Worm (Caenorhabditis elegans) whole organism, mixed stage, embryonic: ENCODE measurements around the gene T04C9.3.
A peak's percentile ranks its signal among the peaks of the same experiment; 100 is the strongest.

Source experiments
- blmp-1 ChIP-seq: fragments of 150-350 bp; optimal IDR thresholded peaks from 2 replicates; lab custom pipeline; 2014; ENCODE audit warnings: missing biosample characterization, missing genetic modification characterization
- ceh-39 ChIP-seq: fragments of 150-350 bp; optimal IDR thresholded peaks from 2 replicates; lab custom pipeline; 2014; ENCODE audit warnings: missing biosample characterization, missing genetic modification characterization
- ceh-43 ChIP-seq: fragments of 200-800 bp; sonication (Bioruptor generic); optimal IDR thresholded peaks from 2 replicates; lab custom pipeline; 2018; ENCODE audit warnings: mild to moderate bottlenecking, missing genetic modification characterization, moderate library complexity, missing compliant biosample characterization
- ceh-83 ChIP-seq: fragments of 200-800 bp; sonication (Bioruptor generic); optimal IDR thresholded peaks from 2 replicates; lab custom pipeline; 2018; ENCODE audit warnings: mild to moderate bottlenecking, missing genetic modification characterization, missing compliant biosample characterization
- ces-1 ChIP-seq: fragments of 150-350 bp; optimal IDR thresholded peaks from 2 replicates; lab custom pipeline; 2014; ENCODE audit warnings: missing biosample characterization, missing genetic modification reagents, missing genetic modification characterization
- cnd-1 ChIP-seq: fragments of 200-800 bp; sonication (Bioruptor generic); optimal IDR thresholded peaks from 2 replicates; lab custom pipeline; 2018; ENCODE audit warnings: mild to moderate bottlenecking, missing genetic modification characterization, missing compliant biosample characterization
- elt-1 ChIP-seq: sonication (generic microtip); optimal IDR thresholded peaks from 2 replicates; lab custom pipeline; 2017; ENCODE audit warnings: missing genetic modification characterization, mild to moderate bottlenecking, missing compliant biosample characterization, antibody characterized with exemption, moderate library complexity, borderline replicate concordance; ENCODE audit not compliant: insufficient read depth
- elt-3 ChIP-seq: fragments of 150-350 bp; optimal IDR thresholded peaks from 2 replicates; lab custom pipeline; 2014; ENCODE audit warnings: missing biosample characterization, missing genetic modification characterization
- ham-2 ChIP-seq: fragments of 200-800 bp; sonication (Bioruptor generic); optimal IDR thresholded peaks from 2 replicates; lab custom pipeline; 2018; ENCODE audit warnings: mild to moderate bottlenecking, missing genetic modification characterization, missing compliant biosample characterization
- hlh-1 ChIP-seq: fragments of 150-350 bp; optimal IDR thresholded peaks from 2 replicates; lab custom pipeline; 2014; ENCODE audit warnings: missing biosample characterization, missing genetic modification reagents, missing genetic modification characterization
- lin-13 ChIP-seq: fragments of 150-350 bp; optimal IDR thresholded peaks from 2 replicates; lab custom pipeline; 2014; ENCODE audit warnings: missing biosample characterization, missing genetic modification characterization
- lin-32 ChIP-seq: fragments of 200-800 bp; sonication (Bioruptor generic); optimal IDR thresholded peaks from 2 replicates; lab custom pipeline; 2018; ENCODE audit warnings: mild to moderate bottlenecking, missing genetic modification characterization, missing compliant biosample characterization
- lsy-2 ChIP-seq: fragments of 150-350 bp; optimal IDR thresholded peaks from 2 replicates; lab custom pipeline; 2014; ENCODE audit warnings: missing biosample characterization, missing genetic modification characterization
- mab-5 ChIP-seq: fragments of 150-350 bp; optimal IDR thresholded peaks from 2 replicates; lab custom pipeline; 2014; ENCODE audit warnings: missing biosample characterization, missing genetic modification characterization
- mep-1 ChIP-seq: fragments of 150-350 bp; optimal IDR thresholded peaks from 2 replicates; lab custom pipeline; 2017; ENCODE audit warnings: missing biosample characterization, missing genetic modification reagents, missing genetic modification characterization, inconsistent platforms
- mls-2 ChIP-seq: sonication (generic microtip); optimal IDR thresholded peaks from 2 replicates; lab custom pipeline; 2016; ENCODE audit warnings: mild to moderate bottlenecking, missing genetic modification characterization, moderate library complexity, missing compliant biosample characterization
- nhr-12 ChIP-seq: fragments of 150-350 bp; optimal IDR thresholded peaks from 2 replicates; lab custom pipeline; 2014; ENCODE audit warnings: missing biosample characterization, missing genetic modification characterization
- nhr-28 ChIP-seq: fragments of 150-350 bp; optimal IDR thresholded peaks from 2 replicates; lab custom pipeline; 2014; ENCODE audit warnings: missing biosample characterization, missing genetic modification characterization
- nhr-76 ChIP-seq: sonication (generic microtip); optimal IDR thresholded peaks from 2 replicates; lab custom pipeline; 2017; ENCODE audit warnings: missing biosample characterization, missing genetic modification characterization
- pha-4 ChIP-seq: fragments of 150-350 bp; optimal IDR thresholded peaks from 2 replicates; lab custom pipeline; 2018; ENCODE audit warnings: missing biosample characterization, missing genetic modification reagents, missing genetic modification characterization
- sem-2 ChIP-seq: fragments of 200-800 bp; sonication (Bioruptor generic); optimal IDR thresholded peaks from 2 replicates; lab custom pipeline; 2018; ENCODE audit warnings: mild to moderate bottlenecking, missing genetic modification characterization, missing compliant biosample characterization
- snpc-4 ChIP-seq: fragments of 150-350 bp; optimal IDR thresholded peaks from 2 replicates; lab custom pipeline; 2014; ENCODE audit warnings: missing biosample characterization, missing genetic modification characterization
- sptf-1 ChIP-seq: sonication (generic microtip); optimal IDR thresholded peaks from 2 replicates; lab custom pipeline; 2017; ENCODE audit warnings: mild to moderate bottlenecking, missing genetic modification characterization, moderate library complexity, missing compliant biosample characterization
- tbx-8 ChIP-seq: fragments of 200-800 bp; sonication (Bioruptor generic); optimal IDR thresholded peaks from 2 replicates; lab custom pipeline; 2018; ENCODE audit warnings: mild to moderate bottlenecking, missing genetic modification characterization, moderate library complexity, missing compliant biosample characterization
- unc-120 ChIP-seq: sonication (generic microtip); optimal IDR thresholded peaks from 2 replicates; lab custom pipeline; 2017; ENCODE audit warnings: missing genetic modification characterization, missing compliant biosample characterization; ENCODE audit not compliant: poor library complexity, severe bottlenecking
- unc-62 ChIP-seq: fragments of 150-350 bp; optimal IDR thresholded peaks from 2 replicates; lab custom pipeline; 2014; ENCODE audit warnings: missing biosample characterization, missing genetic modification reagents, missing genetic modification characterization
- ztf-11 ChIP-seq: fragments of 150-350 bp; optimal IDR thresholded peaks from 2 replicates; lab custom pipeline; 2014; ENCODE audit warnings: missing biosample characterization, missing genetic modification characterization

Gene T04C9.3

DNA sequence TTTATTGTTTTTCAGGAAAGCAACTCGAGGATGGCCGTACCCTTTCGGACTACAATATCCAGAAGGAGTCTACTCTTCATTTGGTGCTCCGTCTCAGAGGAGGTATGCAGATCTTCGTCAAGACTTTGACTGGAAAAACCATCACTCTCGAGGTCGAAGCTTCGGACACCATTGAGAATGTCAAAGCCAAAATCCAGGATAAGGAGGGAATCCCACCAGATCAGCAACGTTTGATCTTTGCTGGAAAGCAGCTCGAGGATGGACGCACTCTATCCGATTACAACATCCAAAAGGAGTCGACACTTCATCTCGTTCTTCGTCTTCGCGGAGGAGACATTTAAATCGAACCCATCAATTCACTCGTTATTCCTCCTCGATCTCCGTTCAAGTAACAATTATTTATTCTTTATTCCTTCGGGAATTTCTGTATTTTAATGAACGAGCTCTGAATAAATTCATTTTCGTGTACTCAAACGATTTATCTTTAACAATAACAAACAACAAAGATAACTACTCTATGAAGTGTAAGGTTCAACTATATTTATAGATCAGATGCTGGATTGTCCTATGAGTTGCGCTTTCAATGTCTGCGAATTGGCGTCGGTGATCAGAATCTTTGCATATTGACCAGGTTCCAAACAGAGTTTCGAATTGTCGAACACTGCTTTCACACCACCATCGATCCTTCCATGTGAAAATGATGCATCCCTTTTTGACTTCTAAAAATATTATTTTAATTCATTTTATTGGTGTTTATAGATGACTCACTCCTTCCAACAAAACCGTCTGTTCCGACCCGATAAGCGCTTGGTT lies 41.9 kb upstream of the T04C9.3 start:
- TF ChIP-seq lin-32 (peak; percentile 3), pha-4 (tag; lab: Kevin White, UChicago) (no peak), snpc-4 (tag; lab: Kevin White, UChicago) (no peak), mab-5 (no peak), ceh-83 (GFP tag; lab: Kevin White, UChicago) (peak; percentile 78), hlh-1 (no peak), sptf-1 (tag; lab: Kevin White, UChicago) (no peak), tbx-8 (no peak), elt-3 (tag; lab: Kevin White, UChicago) (no peak), ztf-11 (no peak), mls-2 (tag; lab: Kevin White, UChicago) (no peak)

DNA sequence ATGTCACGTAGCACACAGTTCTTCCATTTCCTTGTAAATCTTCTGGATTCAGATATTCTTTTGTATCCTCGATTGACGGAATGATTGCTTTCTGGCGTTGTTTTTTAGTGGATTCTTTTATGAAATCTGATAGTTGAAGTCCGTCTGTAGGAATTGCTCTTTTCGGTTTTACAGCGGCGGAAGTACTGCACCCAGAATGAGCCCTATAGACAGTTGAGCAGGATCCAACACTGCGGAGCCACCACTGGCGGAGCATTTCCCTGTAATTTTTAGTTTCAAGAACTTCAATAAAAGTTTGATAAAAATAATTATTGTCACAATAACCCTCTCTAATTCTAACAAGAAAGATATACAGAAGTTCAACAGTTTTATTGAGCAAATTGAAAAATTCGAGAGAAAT lies 39.6 kb upstream of the T04C9.3 start, which contains the start of gene F25B5.5:
TSS of gene F25B5.5 (minus strand) at position 260 of the 400 bp plus-strand sequence.
- no peak for TF ChIP-seq tbx-8
- no peak for TF ChIP-seq nhr-76 (tag; lab: Kevin White, UChicago)
- TF ChIP-seq ceh-83 (GFP tag; lab: Kevin White, UChicago), result no peak
- no peak for TF ChIP-seq lsy-2

DNA sequence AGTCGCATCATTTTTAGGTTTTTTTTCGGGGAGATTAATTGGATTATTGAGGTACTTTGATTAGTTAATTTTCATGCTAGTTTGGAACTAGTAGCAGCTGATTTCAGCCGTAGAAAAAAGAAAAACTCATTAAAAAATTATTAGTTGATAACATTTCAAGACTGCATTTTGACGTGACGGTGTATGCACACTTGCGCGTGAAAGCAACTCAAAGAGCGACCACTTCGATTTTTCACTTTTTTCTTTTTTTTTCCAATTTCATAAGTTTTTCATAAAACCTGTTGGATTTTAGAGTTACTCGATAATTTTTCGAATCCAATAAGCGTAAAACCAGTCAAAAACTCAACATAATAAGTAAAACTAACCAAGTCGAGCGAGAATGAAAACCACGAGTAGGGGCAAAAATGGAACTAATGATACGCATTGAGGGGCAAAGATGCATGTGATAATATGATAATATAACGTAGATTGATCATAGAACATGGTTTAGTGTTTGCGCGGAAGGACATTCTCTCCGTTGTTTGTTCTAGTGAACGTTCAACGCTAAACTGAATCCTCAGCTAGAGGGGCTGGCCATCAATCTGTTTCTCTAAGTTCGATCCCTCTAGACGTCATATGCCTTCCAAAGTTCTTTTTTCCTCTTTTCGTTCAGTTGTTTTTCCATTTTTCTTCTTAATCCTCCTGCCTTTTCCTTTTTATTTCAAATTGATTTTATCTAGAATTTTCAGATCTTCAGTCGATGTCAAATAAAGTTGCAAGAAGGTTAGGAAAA lies 37.1 kb upstream of the T04C9.3 start, which contains the start of the genes F25B5.6 and F25B5.3:
TSS of gene F25B5.6 (minus strand) at position 572 of the 772 bp plus-strand sequence.
TSS of gene F25B5.3 (plus strand) at position 722 of the 772 bp plus-strand sequence.
- TF ChIP-seq blmp-1 (tag; lab: Kevin White, UChicago), result no peak
- TF ChIP-seq tbx-8, result no peak
- no peak for TF ChIP-seq nhr-28
- peak; percentile 51 for TF ChIP-seq ces-1 (GFP tag; lab: Kevin White, UChicago)

DNA sequence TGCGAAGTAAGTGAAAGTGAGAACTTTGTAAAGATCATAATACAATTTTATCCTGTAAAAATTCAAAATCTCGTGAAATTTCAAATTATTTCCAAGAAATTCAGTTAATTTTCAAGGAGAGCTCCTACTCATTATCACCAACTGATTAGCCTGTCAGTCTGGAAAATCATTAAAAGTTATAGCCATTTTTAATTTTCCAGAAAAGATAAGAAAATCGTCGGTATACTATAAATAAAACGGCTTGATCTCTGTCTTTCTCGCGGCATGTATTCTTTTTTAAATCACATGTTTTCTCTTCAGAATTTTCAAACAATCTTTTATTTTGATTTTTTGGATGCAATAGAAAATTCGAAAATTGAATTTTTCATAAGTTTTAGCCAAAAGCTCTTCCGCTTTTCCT lies 36.5 kb upstream of the T04C9.3 start:
- TF ChIP-seq unc-120 (tag; lab: Kevin White, UChicago) (no peak), lin-13 (no peak), pha-4 (tag; lab: Kevin White, UChicago) (no peak), unc-62 (GFP tag; lab: Kevin White, UChicago) (no peak), elt-1 (tag; lab: Kevin White, UChicago) (no peak), lsy-2 (no peak), ham-2 (GFP tag; lab: Kevin White, UChicago) (no peak), sem-2 (no peak), nhr-76 (tag; lab: Kevin White, UChicago) (no peak), cnd-1 (tag; lab: Kevin White, UChicago) (no peak), ceh-39 (tag; lab: Kevin White, UChicago) (no peak), ceh-43 (GFP tag; lab: Kevin White, UChicago) (no peak), nhr-12 (tag; lab: Kevin White, UChicago) (no peak), tbx-8 (no peak)

DNA sequence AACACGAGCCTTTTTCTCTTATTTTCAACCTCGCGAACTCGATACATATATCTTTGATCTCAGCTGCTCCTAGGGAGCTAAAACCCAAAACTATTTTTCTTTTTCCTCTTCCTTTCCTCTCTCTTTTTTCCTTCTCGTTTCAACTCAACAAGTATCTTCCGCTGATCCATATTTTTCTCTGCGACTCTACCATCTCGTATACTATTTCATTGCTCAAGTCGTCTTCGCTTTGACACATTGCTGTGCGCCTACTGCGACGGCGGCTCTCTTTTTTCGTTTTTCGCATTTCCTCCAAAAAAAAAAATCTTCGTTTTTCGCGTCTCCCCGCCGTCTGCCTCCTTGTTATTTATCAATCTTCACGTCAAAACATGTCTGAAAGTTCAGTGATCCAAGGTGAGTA lies 35.6 kb upstream of the T04C9.3 start:
- TF ChIP-seq lsy-2 (no peak), mep-1 (tag; lab: Kevin White, UChicago) (no peak), unc-120 (tag; lab: Kevin White, UChicago) (peak; percentile 29), unc-62 (GFP tag; lab: Kevin White, UChicago) (peak; percentile 16), ham-2 (GFP tag; lab: Kevin White, UChicago) (no peak), hlh-1 (no peak), ces-1 (GFP tag; lab: Kevin White, UChicago) (peak; percentile 4)
